Fruit fly (Drosophila melanogaster): ENCODE measurements around the gene CG13243.

Gene CG13243

DNA sequence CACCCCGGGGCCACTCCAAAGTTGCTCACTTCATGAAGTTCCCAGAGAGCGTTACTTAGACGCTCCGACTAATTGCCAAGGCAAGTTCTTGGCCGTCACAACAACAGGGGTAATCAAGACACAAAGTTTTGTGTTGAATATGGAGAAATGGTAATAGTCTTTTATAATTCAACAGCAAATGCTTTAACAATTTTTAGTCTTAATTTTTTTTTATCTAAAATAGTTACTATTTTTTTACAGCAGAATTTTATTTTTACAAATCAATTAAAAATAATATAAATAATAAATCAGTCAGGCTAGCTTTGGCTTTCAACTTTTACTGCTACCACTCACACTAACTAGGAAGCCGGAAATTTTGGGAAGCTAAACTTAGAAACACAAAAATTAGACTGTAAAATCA, at the start of gene CG13243:
TSS of gene CG13243 (plus strand) at position 301 of the 400 bp plus-strand sequence.
- TF ChIP-seq usp (GFP tag; optimal IDR thresholded peaks at IDR 0.05) (no peak), CG8478 (optimal IDR thresholded peaks at IDR 0.05) (no peak), EcR (GFP tag; optimal IDR thresholded peaks at IDR 0.05) (no peak), psq (optimal IDR thresholded peaks at IDR 0.05) (no peak), Dll (optimal IDR thresholded peaks at IDR 0.05) (no peak), pan (optimal IDR thresholded peaks at IDR 0.05) (no peak)

DNA sequence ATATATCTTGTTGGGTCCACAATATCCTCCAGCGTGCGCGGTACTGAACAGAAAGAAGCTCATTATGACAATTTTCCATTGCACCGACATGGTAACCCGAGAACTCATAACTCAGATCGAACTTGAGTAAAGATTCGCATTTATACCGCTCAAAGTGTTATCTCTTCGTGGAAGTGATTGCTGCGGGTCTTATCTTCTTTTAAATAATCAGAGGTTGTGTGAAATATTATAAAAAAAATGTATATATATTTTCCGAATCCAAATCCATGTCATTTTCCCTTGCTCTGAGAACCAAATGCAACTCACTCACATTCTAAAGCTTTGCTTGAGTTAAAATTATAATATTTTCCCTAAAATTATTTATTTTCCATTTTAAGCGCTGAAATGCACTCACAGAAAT, 40.4 kb upstream of the CG13243 start, which contains the start of gene CG42876:
TSS of gene CG42876 (minus strand) at position 101 of the 400 bp plus-strand sequence.
- TF ChIP-seq EcR (GFP tag; optimal IDR thresholded peaks at IDR 0.05): no peak
- TF ChIP-seq CG8478 (optimal IDR thresholded peaks at IDR 0.05): no peak
- TF ChIP-seq usp (GFP tag; optimal IDR thresholded peaks at IDR 0.05): no peak
- TF ChIP-seq pan (optimal IDR thresholded peaks at IDR 0.05): no peak
- TF ChIP-seq Dll (optimal IDR thresholded peaks at IDR 0.05): no peak
- TF ChIP-seq psq (optimal IDR thresholded peaks at IDR 0.05): no peak

DNA sequence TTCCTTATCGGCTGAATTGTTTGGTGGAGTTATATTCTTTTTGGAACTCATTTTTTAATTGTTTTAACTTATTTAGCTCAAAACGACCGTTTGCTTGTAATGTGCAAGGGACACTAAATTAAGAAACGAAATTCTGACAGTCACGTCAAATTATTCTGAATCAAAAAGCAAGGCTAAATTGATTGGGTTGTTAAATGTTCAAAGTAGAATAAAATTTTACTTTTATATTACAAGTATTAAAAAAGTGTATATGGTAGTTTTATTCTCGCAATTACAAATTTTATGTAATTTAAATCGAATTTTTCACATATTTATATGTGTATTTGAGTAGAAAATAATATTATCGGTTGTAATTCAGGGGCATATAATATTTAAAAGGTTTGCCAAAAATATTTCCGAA, 16.8 kb upstream of the CG13243 start, which contains the start of gene CG18518:
TSS of gene CG18518 (minus strand) at position 101 of the 400 bp plus-strand sequence.
- TF ChIP-seq CG8478 (optimal IDR thresholded peaks at IDR 0.05): no peak
- no peak for TF ChIP-seq EcR (GFP tag; optimal IDR thresholded peaks at IDR 0.05)
- no peak for TF ChIP-seq psq (optimal IDR thresholded peaks at IDR 0.05)
- TF ChIP-seq usp (GFP tag; optimal IDR thresholded peaks at IDR 0.05): no peak
- TF ChIP-seq Dll (optimal IDR thresholded peaks at IDR 0.05): no peak
- TF ChIP-seq pan (optimal IDR thresholded peaks at IDR 0.05): no peak

DNA sequence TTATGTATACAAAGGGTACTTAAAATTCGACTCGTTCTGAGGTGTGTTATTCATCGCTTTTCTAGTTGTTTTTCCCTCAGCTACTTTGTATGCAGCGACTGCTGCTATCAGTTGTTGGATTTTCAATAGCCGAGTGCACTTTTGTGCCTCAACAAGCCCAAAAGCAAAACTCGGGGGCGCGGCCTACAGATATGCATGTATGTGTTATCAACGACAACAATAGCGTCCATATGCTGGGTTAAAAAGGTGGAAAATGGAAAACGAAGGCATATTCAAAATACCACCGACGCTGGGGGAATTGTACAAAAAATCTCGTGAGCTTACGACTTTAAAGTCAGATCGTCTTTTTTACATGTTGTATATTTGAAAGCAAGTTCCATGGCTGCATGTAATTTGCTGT, 5.8 kb upstream of the CG13243 start:
- TF ChIP-seq usp (GFP tag; optimal IDR thresholded peaks at IDR 0.05) (no peak), pan (optimal IDR thresholded peaks at IDR 0.05) (no peak), CG8478 (optimal IDR thresholded peaks at IDR 0.05) (no peak), EcR (GFP tag; optimal IDR thresholded peaks at IDR 0.05) (no peak), psq (optimal IDR thresholded peaks at IDR 0.05) (no peak), Dll (optimal IDR thresholded peaks at IDR 0.05) (no peak)

DNA sequence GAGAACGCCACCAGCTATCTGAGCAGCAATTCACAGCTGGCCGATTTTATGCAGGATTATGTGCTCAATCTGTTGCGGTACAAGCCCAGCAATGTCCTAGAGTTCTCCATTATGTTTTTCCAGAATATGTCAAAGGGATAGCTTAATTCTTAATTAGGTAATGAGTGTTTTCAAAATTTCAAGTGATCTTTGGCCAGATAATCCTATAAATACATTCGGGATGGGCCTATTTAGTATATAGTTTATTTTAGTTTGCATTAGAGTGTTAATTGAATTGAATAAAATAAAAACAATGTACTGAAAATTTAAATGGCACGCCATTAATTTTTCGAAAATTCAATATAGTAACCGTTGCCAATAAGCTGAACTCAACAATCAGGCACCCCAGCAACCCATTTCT, 1.4 kb downstream of the CG13243 start, which contains the start of gene Tektin-A:
TSS of gene Tektin-A (plus strand) at position 301 of the 400 bp plus-strand sequence.
- TF ChIP-seq usp (GFP tag; optimal IDR thresholded peaks at IDR 0.05) (no peak), pan (optimal IDR thresholded peaks at IDR 0.05) (no peak), psq (optimal IDR thresholded peaks at IDR 0.05) (no peak), CG8478 (optimal IDR thresholded peaks at IDR 0.05) (no peak), Dll (optimal IDR thresholded peaks at IDR 0.05) (no peak)

DNA sequence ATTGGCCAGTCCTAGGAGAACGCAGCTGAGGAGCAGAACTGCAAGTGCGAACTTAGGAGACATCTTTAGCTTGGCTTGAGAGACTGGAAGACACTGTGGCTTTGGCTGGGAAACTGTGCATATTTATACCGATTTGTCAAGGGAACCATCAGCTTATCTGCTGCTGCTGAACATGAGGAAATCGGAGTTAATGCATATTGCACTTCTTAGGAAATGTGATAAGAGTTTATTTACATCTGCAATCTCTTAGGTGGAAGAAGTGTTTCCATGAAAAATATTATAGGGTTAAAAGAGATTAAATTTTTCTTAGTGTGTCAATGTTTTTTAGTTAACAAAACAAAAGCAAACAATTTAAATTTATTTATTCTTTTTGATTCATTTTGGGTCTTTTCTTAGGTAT, 13.0 kb downstream of the CG13243 start, which contains the start of gene CG42792:
TSS of gene CG42792 (minus strand) at position 101 of the 400 bp plus-strand sequence.
- no peak for TF ChIP-seq usp (GFP tag; optimal IDR thresholded peaks at IDR 0.05)
- no peak for TF ChIP-seq psq (optimal IDR thresholded peaks at IDR 0.05)

DNA sequence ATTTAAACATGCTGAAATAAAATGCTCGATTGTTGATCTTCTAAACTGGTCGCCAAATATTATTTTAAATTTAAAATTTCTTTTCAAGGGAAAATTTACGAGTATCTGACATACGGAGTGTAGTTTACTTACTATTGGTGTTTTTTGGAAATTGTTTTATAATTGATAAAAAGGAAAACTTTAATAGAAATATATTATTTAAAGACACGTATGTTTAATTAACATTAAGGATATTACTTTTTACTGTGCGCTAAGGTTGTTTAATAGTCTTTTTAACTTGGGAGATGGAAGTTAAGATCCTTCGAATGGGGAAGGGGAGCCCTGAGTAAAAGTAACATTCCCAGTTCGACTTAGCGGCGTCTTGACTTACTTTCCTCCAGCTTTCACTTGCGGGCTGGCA, 27.7 kb downstream of the CG13243 start, which contains the start of gene CG7653:
TSS of gene CG7653 (minus strand) at position 101 of the 400 bp plus-strand sequence.
- no peak for TF ChIP-seq pan (optimal IDR thresholded peaks at IDR 0.05)
- TF ChIP-seq Dll (optimal IDR thresholded peaks at IDR 0.05): no peak
- TF ChIP-seq CG8478 (optimal IDR thresholded peaks at IDR 0.05): no peak
- TF ChIP-seq usp (GFP tag; optimal IDR thresholded peaks at IDR 0.05): no peak
- TF ChIP-seq psq (optimal IDR thresholded peaks at IDR 0.05): no peak

DNA sequence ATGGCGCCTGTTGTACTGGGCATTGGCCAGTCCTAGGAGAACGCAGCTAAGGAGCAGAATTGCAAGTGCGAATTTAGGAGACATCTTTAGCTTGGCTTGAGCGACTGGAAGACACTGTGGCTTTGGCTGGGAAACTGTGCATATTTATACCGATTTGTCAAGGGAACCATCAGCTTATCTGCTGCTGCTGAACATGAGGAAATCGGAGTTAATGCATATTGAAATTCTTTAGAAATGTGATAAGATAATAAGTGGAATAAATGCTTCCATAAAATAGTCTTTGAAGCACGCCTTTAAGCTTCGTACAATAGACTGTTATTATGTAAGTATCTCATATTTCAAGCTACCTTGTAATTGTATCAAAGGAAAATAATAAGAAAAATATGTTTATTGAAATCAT, 30.7 kb downstream of the CG13243 start, which contains the start of gene CG44475:
TSS of gene CG44475 (minus strand) at position 101 of the 400 bp plus-strand sequence.
- TF ChIP-seq usp (GFP tag; optimal IDR thresholded peaks at IDR 0.05): no peak
- TF ChIP-seq psq (optimal IDR thresholded peaks at IDR 0.05): no peak
- TF ChIP-seq pan (optimal IDR thresholded peaks at IDR 0.05): no peak
- no peak for TF ChIP-seq Dll (optimal IDR thresholded peaks at IDR 0.05)
- TF ChIP-seq CG8478 (optimal IDR thresholded peaks at IDR 0.05): no peak
- TF ChIP-seq EcR (GFP tag; optimal IDR thresholded peaks at IDR 0.05): no peak

DNA sequence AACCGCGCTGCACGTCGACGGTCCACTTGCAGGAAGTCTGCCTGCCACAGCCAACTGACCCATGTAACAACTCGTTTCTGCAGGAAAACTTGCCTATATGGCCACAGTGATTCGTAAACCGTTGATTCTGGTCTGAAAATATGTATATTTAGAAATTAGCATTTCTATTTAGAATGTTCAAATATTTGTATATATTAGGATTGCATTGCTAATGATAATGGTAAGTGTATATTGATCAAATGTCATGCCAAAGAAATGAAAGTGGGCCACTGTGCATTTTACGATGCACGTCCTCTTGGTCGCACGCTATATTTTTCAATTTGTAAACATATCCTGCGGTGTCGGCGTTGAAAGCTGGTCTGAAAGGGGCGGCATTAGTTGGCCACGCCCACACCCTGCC, 33.8 kb downstream of the CG13243 start:
- TF ChIP-seq usp (GFP tag; optimal IDR thresholded peaks at IDR 0.05): no peak
- no peak for TF ChIP-seq psq (optimal IDR thresholded peaks at IDR 0.05)
- no peak for TF ChIP-seq EcR (GFP tag; optimal IDR thresholded peaks at IDR 0.05)
- TF ChIP-seq CG8478 (optimal IDR thresholded peaks at IDR 0.05): no peak
- TF ChIP-seq pan (optimal IDR thresholded peaks at IDR 0.05): no peak
- TF ChIP-seq Dll (optimal IDR thresholded peaks at IDR 0.05): no peak

DNA sequence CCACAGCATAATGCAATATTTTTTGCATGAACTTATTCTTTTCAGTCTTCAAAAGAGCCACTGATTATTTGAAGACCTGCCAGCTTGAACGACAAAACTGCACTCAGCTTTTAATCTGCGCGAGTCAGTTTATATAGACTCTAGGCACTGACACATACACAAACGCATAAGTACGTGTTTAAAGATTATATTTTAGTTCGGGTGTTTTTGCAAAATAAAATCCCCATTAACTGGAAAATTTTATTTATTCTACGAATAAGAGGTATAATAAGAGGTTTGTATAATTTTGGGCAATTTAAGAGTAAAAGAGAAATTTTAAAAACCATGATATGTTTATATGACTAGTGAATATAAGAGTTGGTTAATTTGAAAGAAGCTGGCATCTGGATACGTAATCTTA, 41.3 kb downstream of the CG13243 start, which contains the start of gene Tep1:
TSS of gene Tep1 (minus strand) at position 101 of the 400 bp plus-strand sequence.
- TF ChIP-seq EcR (GFP tag; optimal IDR thresholded peaks at IDR 0.05): no peak
- TF ChIP-seq pan (optimal IDR thresholded peaks at IDR 0.05): no peak
- TF ChIP-seq usp (GFP tag; optimal IDR thresholded peaks at IDR 0.05): no peak

DNA sequence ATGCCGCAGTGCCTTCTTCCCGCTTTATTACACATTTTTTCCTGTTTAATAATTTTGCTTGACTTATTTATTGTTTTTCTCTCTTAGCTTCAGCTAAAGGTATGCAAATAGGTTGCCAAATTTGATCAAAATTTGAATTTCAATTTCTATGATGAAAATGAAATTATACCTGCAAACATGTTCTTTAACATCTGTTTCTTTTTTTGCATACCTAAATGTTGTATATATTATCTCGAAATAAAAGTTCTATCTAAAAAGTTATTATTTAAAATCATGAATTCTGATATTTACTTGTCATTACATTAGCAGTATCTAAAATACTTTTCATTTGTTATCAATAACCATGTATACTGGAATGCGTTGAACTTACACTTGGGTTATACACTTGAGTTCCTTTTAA, 42.8 kb downstream of the CG13243 start, which contains the start of gene CG31735:
TSS of gene CG31735 (plus strand) at position 301 of the 400 bp plus-strand sequence.
- TF ChIP-seq usp (GFP tag; optimal IDR thresholded peaks at IDR 0.05) (no peak), Dll (optimal IDR thresholded peaks at IDR 0.05) (no peak), pan (optimal IDR thresholded peaks at IDR 0.05) (no peak), CG8478 (optimal IDR thresholded peaks at IDR 0.05) (no peak), EcR (GFP tag; optimal IDR thresholded peaks at IDR 0.05) (no peak), psq (optimal IDR thresholded peaks at IDR 0.05) (no peak)

DNA sequence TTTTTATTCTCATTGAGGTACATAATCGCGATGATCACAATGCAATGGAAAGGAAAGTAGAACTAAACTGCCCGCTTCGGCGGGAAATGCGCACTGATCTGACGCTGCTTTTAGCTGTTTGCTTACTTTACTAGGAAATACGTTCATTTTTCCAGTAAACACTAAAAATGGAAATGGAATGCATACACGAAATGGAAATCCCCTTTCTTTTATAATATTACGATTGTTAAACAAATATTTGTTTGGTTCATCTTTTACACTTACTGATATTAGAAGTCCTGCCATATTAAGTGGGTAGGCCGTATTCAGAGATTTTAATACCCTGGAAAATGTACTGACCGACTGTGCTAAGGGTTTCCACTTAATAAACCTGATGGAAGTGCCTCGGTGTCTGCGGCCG, 48.0 kb downstream of the CG13243 start, which contains the start of gene CG31823:
TSS of gene CG31823 (minus strand) at position 101 of the 400 bp plus-strand sequence.
- no peak for TF ChIP-seq EcR (GFP tag; optimal IDR thresholded peaks at IDR 0.05)
- no peak for TF ChIP-seq pan (optimal IDR thresholded peaks at IDR 0.05)
- TF ChIP-seq usp (GFP tag; optimal IDR thresholded peaks at IDR 0.05): no peak
- no peak for TF ChIP-seq psq (optimal IDR thresholded peaks at IDR 0.05)
- no peak for TF ChIP-seq CG8478 (optimal IDR thresholded peaks at IDR 0.05)
- TF ChIP-seq Dll (optimal IDR thresholded peaks at IDR 0.05): no peak

DNA sequence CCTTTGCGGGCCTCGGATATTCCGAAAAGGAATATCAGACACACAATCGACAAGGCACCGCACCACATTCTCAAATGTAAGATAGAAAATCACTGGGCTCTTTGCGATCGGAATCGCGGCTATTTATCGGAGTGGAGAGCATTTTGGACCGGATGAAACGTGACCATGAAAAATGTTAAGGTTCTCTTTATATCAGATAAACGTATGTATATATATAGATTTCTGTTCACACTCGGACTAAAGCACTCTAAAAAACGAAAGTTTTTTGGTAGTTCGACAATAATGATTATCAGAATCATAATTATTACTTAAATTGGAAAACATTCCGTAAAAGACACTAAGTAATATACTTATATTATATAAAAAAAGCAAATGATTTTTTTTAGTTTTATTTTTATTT, 49.9 kb downstream of the CG13243 start, which contains the start of gene CG31821:
TSS of gene CG31821 (minus strand) at position 101 of the 400 bp plus-strand sequence.
- TF ChIP-seq psq (optimal IDR thresholded peaks at IDR 0.05) (no peak), usp (GFP tag; optimal IDR thresholded peaks at IDR 0.05) (no peak), pan (optimal IDR thresholded peaks at IDR 0.05) (no peak)

Data from whole organism.